Worm (Caenorhabditis elegans): Measurements from ENCODE around the gene K05F1.8.

K05F1.8 gene

DNA sequence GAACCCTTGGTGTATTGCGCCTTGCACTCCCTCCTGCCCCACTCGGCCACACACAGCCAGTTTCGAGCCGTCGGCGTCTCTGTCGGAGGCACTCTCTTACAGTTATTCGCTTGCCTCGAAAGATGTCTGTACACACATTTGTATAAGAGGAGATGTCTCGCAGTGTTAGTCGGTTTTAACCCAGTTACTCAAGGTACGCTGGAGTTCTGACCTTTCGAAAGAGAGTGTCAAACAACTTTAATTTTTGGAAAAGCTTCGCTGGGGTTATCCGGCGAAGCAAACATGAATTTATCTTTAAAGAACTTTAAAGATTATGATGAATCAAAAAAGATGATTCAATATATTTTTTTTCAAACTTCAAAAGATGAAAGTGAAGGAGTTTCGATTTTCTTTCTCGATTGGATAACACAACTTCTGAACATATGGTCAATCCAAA lies 45.3 kb upstream of the K05F1.8 start (continued):
- TF ChIP-seq lsy-2 (tag; optimal IDR thresholded peaks at IDR 0.05) (peak; percentile 94 to 97), madf-5 (GFP tag; IDR thresholded peaks at IDR 0.05) (peak; percentile 5 to 96; a peak in 3 of 4 replicates), T20F7.1 (GFP tag; optimal IDR thresholded peaks at IDR 0.05) (peak; percentile 93), mxl-2 (GFP tag; conservative IDR thresholded peaks at IDR 0.05) (peak; percentile 86), nhr-76 (tag; optimal IDR thresholded peaks at IDR 0.05) (peak; percentile 77), nhr-48 (tag; optimal IDR thresholded peaks at IDR 0.05) (peak; percentile 97), egl-27 (tag; optimal IDR thresholded peaks at IDR 0.05) (peak; percentile 93), snpc-1.2 (GFP tag; IDR thresholded peaks at IDR 0.05) (peak; percentile 94), daf-16 (GFP tag; optimal IDR thresholded peaks at IDR 0.05) (peak; percentile 89 to 97), daf-16 (tag; optimal IDR thresholded peaks at IDR 0.05) (peak; percentile 89), lin-1 (GFP tag; IDR thresholded peaks at IDR 0.05) (peak; percentile 95), ceh-82 (tag; optimal IDR thresholded peaks at IDR 0.05) (peak; percentile 36), ama-1 (optimal IDR thresholded peaks at IDR 0.05) (peak; percentile 100), zag-1 (tag; optimal IDR thresholded peaks at IDR 0.05) (peak; percentile 97), dve-1 (tag; optimal IDR thresholded peaks at IDR 0.05; ENCODE audit: insufficient read depth) (peak; percentile 100), fkh-10 (GFP tag; optimal IDR thresholded peaks at IDR 0.05) (peak; percentile 100), ZK337.2 (GFP tag; IDR thresholded peaks at IDR 0.05) (peak; percentile 78), nhr-6 (tag; optimal IDR thresholded peaks at IDR 0.05) (peak; percentile 96), aly-2 (tag; optimal IDR thresholded peaks at IDR 0.05) (no peak), ZK546.5 (tag; optimal IDR thresholded peaks at IDR 0.05) (peak; percentile 58 to 72), tag-97 (GFP tag; IDR thresholded peaks at IDR 0.05) (no peak), mxl-3 (GFP tag; optimal IDR thresholded peaks at IDR 0.05) (peak; percentile 89), Y48G9A.11 (GFP tag; IDR thresholded peaks at IDR 0.05) (peak; percentile 88), vab-7 (GFP tag; IDR thresholded peaks at IDR 0.05) (peak; percentile 87), snpc-4 (tag; optimal IDR thresholded peaks at IDR 0.05) (peak; percentile 98), aha-1 (tag) (peak; percentile 100), nhr-11 (tag; optimal IDR thresholded peaks at IDR 0.05) (peak; percentile 98), saeg-2 (GFP tag; IDR thresholded peaks at IDR 0.05) (peak; percentile 99), F37D6.2 (tag; optimal IDR thresholded peaks at IDR 0.05) (peak; percentile 97), spr-1 (tag; optimal IDR thresholded peaks at IDR 0.05) (peak; percentile 97), ceh-28 (tag; optimal IDR thresholded peaks at IDR 0.05) (peak; percentile 49), ztf-11 (tag; optimal IDR thresholded peaks at IDR 0.05) (peak; percentile 47), nhr-42 (GFP tag; IDR thresholded peaks at IDR 0.05) (peak; percentile 97), gei-8 (GFP tag; optimal IDR thresholded peaks at IDR 0.05) (peak; percentile 94), php-3 (GFP tag; IDR thresholded peaks at IDR 0.05) (peak; percentile 92), nhr-77 (tag; optimal IDR thresholded peaks at IDR 0.05) (peak; percentile 98), rbr-2 (tag; optimal IDR thresholded peaks at IDR 0.05) (peak; percentile 99), lin-38 (GFP tag; IDR thresholded peaks at IDR 0.05) (peak; percentile 95), D1046.2 (GFP tag; IDR thresholded peaks at IDR 0.05) (peak; percentile 92), hlh-11 (tag; optimal IDR thresholded peaks at IDR 0.05) (peak; percentile 99), zfp-3 (GFP tag; conservative IDR thresholded peaks at IDR 0.05) (peak; percentile 96), ceh-20 (GFP tag; IDR thresholded peaks at IDR 0.05) (peak; percentile 99), nhr-237 (tag; optimal IDR thresholded peaks at IDR 0.05) (peak; percentile 70), nhr-10 (tag; optimal IDR thresholded peaks at IDR 0.05) (peak; percentile 93), zip-2 (tag; optimal IDR thresholded peaks at IDR 0.05) (peak; percentile 91), dmd-9 (GFP tag; IDR thresholded peaks at IDR 0.05) (peak; percentile 99), nhr-28 (tag; optimal IDR thresholded peaks at IDR 0.05) (peak; percentile 96), zfp-2 (tag; optimal IDR thresholded peaks at IDR 0.05) (peak; percentile 87), lir-3 (tag; optimal IDR thresholded peaks at IDR 0.05) (peak; percentile 87), mes-2 (tag; optimal IDR thresholded peaks at IDR 0.05; ENCODE audit: poor library complexity, severe bottlenecking) (peak; percentile 96), unc-39 (tag; optimal IDR thresholded peaks at IDR 0.05) (peak; percentile 75), lim-7 (GFP tag; IDR thresholded peaks at IDR 0.05) (peak; percentile 76), lin-13 (GFP tag; optimal IDR thresholded peaks at IDR 0.05) (peak; percentile 98)

Data from whole organism, L4 larva.